Fruit fly (Drosophila melanogaster) whole organism, pupa: ENCODE data around the gene Tb.

Source experiments
- CG15710 ChIP-seq: fragments of 200-800 bp; sonication (Bioruptor generic); optimal IDR thresholded peaks from 2 replicates; lab custom pipeline; 2018; ENCODE audit warnings: missing biosample characterization, mild to moderate bottlenecking, missing genetic modification characterization, moderate library complexity
- CG8159 ChIP-seq: fragments of 200-800 bp; sonication (Bioruptor generic); optimal IDR thresholded peaks from 3 replicates; lab custom pipeline; 2018; ENCODE audit warnings: missing biosample characterization, mild to moderate bottlenecking, missing genetic modification characterization, moderate library complexity
- EcR ChIP-seq: fragments of 200-800 bp; sonication (Bioruptor generic); optimal IDR thresholded peaks from 3 replicates; lab custom pipeline; 2019; ENCODE audit warnings: missing biosample characterization, missing genetic modification characterization, mild to moderate bottlenecking, moderate library complexity, missing genetic modification reagents
- Pif1B ChIP-seq: fragments of 200-800 bp; sonication (Bioruptor generic); optimal IDR thresholded peaks from 3 replicates; lab custom pipeline; 2016; ENCODE audit warnings: missing biosample characterization, missing genetic modification characterization

- no peak for TF ChIP-seq CG8159 (tag; lab: Kevin White, UChicago)
- TF ChIP-seq EcR (GFP tag; lab: Kevin White, UChicago) = no peak
- no peak for TF ChIP-seq Pif1B
- TF ChIP-seq CG15710 = no peak
Observed at dm6 chr3R:26700125-26700524, 43.9 kb downstream of the Tb start.
